Worm (Caenorhabditis elegans) whole organism, mixed stage, embryonic: ENCODE measurements around the gene prp-19.

Source experiments
- bed-3 ChIP-seq: fragments of 200-800 bp; sonication (Bioruptor generic); optimal IDR thresholded peaks from 3 replicates; lab custom pipeline; 2018; ENCODE audit warnings: mild to moderate bottlenecking, missing genetic modification characterization, moderate library complexity, missing compliant biosample characterization
- ceh-83 ChIP-seq: fragments of 200-800 bp; sonication (Bioruptor generic); optimal IDR thresholded peaks from 2 replicates; lab custom pipeline; 2018; ENCODE audit warnings: mild to moderate bottlenecking, missing genetic modification characterization, missing compliant biosample characterization
- lin-13 ChIP-seq: fragments of 150-350 bp; optimal IDR thresholded peaks from 2 replicates; lab custom pipeline; 2014; ENCODE audit warnings: missing biosample characterization, missing genetic modification characterization
- nhr-12 ChIP-seq: fragments of 150-350 bp; optimal IDR thresholded peaks from 2 replicates; lab custom pipeline; 2014; ENCODE audit warnings: missing biosample characterization, missing genetic modification characterization
- nhr-76 ChIP-seq: sonication (generic microtip); optimal IDR thresholded peaks from 2 replicates; lab custom pipeline; 2017; ENCODE audit warnings: missing biosample characterization, missing genetic modification characterization

- no peak for TF ChIP-seq nhr-12 (tag; lab: Kevin White, UChicago)
- TF ChIP-seq bed-3, result no peak
- TF ChIP-seq lin-13 (tag; lab: Kevin White, UChicago), result no peak
- no peak for TF ChIP-seq ceh-83 (GFP tag; lab: Kevin White, UChicago)
- TF ChIP-seq nhr-76 (tag; lab: Kevin White, UChicago), result no peak
Measured at ce11 chrIII:5199577-5199976, 27.7 kb upstream of the prp-19 start, which contains the start of gene emb-8.
